Fruit fly (Drosophila melanogaster) whole organism, embryonic: ENCODE results near the gene Obp99c.
A peak's percentile ranks its signal among the peaks of the same experiment; 100 is the strongest.

Experiments
- C15 ChIP-seq: fragments of 200-800 bp; sonication (Bioruptor generic); IDR thresholded peaks from 3 replicates; pipeline ENCODE4 v1.3.6; 2022; ENCODE audit warnings: missing biosample characterization, missing genetic modification characterization
- CG10267 ChIP-seq: fragments of 200-800 bp; sonication (Bioruptor generic); optimal IDR thresholded peaks from 2 replicates; lab custom pipeline; 2018; ENCODE audit warnings: missing biosample characterization, mild to moderate bottlenecking, missing genetic modification characterization, moderate library complexity
- CG10321 ChIP-seq: fragments of 200-800 bp; sonication (Bioruptor generic); IDR thresholded peaks from 2 replicates; pipeline ENCODE4 v1.3.6; 2022; ENCODE audit warnings: missing biosample characterization, missing genetic modification characterization
- CG10366 ChIP-seq: fragments of 200-800 bp; sonication (Bioruptor generic); IDR thresholded peaks from 2 replicates; pipeline ENCODE4 v1.3.6; 2022; ENCODE audit warnings: missing biosample characterization, missing genetic modification characterization
- CG11093 ChIP-seq: fragments of 200-800 bp; sonication (Bioruptor generic); IDR thresholded peaks from 3 replicates; pipeline ENCODE4 v1.3.6; 2022; ENCODE audit warnings: missing biosample characterization, missing genetic modification characterization
- CG12299 ChIP-seq: fragments of 200-800 bp; sonication (Bioruptor generic); optimal IDR thresholded peaks from 2 replicates; lab custom pipeline; 2018; ENCODE audit warnings: missing biosample characterization, mild to moderate bottlenecking, missing genetic modification characterization
- CG1602 ChIP-seq: fragments of 200-800 bp; sonication (Bioruptor generic); optimal IDR thresholded peaks from 3 replicates; lab custom pipeline; 2016; ENCODE audit warnings: missing biosample characterization, missing genetic modification characterization
- CG17568 ChIP-seq: fragments of 200-800 bp; sonication (Bioruptor generic); optimal IDR thresholded peaks from 2 replicates; lab custom pipeline; 2018; ENCODE audit warnings: missing biosample characterization, mild to moderate bottlenecking, missing genetic modification characterization, moderate library complexity
- CG17802 ChIP-seq: fragments of 200-800 bp; sonication (Bioruptor generic); optimal IDR thresholded peaks from 2 replicates; lab custom pipeline; 2018; ENCODE audit warnings: missing biosample characterization, mild to moderate bottlenecking, missing genetic modification characterization, moderate library complexity
- CG30020 ChIP-seq: fragments of 200-800 bp; optimal IDR thresholded peaks from 2 replicates; lab custom pipeline; 2019; ENCODE audit warnings: missing biosample characterization, mild to moderate bottlenecking, missing genetic modification characterization, moderate library complexity
- CG3065 ChIP-seq: fragments of 200-800 bp; sonication (Bioruptor generic); optimal IDR thresholded peaks from 2 replicates; lab custom pipeline; 2016; ENCODE audit warnings: missing biosample characterization, missing genetic modification characterization
- CG31224 ChIP-seq: fragments of 200-800 bp; sonication (Bioruptor generic); IDR thresholded peaks from 2 replicates; pipeline ENCODE4 v1.3.6; 2022; ENCODE audit warnings: missing biosample characterization, missing genetic modification characterization
- CG3726 ChIP-seq: fragments of 200-800 bp; sonication (Bioruptor generic); IDR thresholded peaks from 3 replicates; pipeline ENCODE4, ENCODE4 v1.3.6; 2022; ENCODE audit warnings: missing biosample characterization, missing genetic modification characterization
- CG42726 ChIP-seq: fragments of 200-800 bp; sonication (Bioruptor generic); IDR thresholded peaks from 2 replicates; pipeline ENCODE4 v1.3.6; 2022; ENCODE audit warnings: missing biosample characterization, missing genetic modification characterization; ENCODE audit not compliant: partially characterized antibody
- CG4360 ChIP-seq: fragments of 200-800 bp; sonication (Bioruptor generic); IDR thresholded peaks from 2 replicates; pipeline ENCODE4 v1.3.6; 2022; ENCODE audit warnings: missing biosample characterization, missing genetic modification characterization
- CG4730 ChIP-seq: fragments of 200-800 bp; sonication (Bioruptor generic); IDR thresholded peaks from 2 replicates; pipeline ENCODE4 v1.3.6; 2022; ENCODE audit warnings: missing biosample characterization, missing genetic modification characterization
- CG6683 ChIP-seq: fragments of 200-800 bp; sonication (Bioruptor generic); optimal IDR thresholded peaks from 2 replicates; lab custom pipeline; 2017; ENCODE audit warnings: missing biosample characterization, mild to moderate bottlenecking, missing genetic modification characterization, missing genetic modification reagents
- CG6791 ChIP-seq: fragments of 200-800 bp; sonication (Bioruptor generic); IDR thresholded peaks from 3 replicates; pipeline ENCODE4 v1.3.6; 2022; ENCODE audit warnings: missing biosample characterization, missing genetic modification characterization; ENCODE audit not compliant: partially characterized antibody
- CG7786 ChIP-seq: fragments of 200-800 bp; sonication (Bioruptor generic); optimal IDR thresholded peaks from 2 replicates; lab custom pipeline; 2016; ENCODE audit warnings: missing biosample characterization, missing genetic modification characterization
- CG9876 ChIP-seq: fragments of 200-800 bp; sonication (Bioruptor generic); optimal IDR thresholded peaks from 2 replicates; lab custom pipeline; 2016; ENCODE audit warnings: missing biosample characterization, missing genetic modification characterization
- Camta ChIP-seq: fragments of 200-800 bp; sonication (Bioruptor generic); optimal IDR thresholded peaks from 2 replicates; lab custom pipeline; 2016; ENCODE audit warnings: missing biosample characterization, missing genetic modification characterization
- D19A ChIP-seq: fragments of 200-800 bp; optimal IDR thresholded peaks from 3 replicates; lab custom pipeline; 2019; ENCODE audit warnings: missing biosample characterization, mild to moderate bottlenecking, missing genetic modification characterization, moderate library complexity
- ERR ChIP-seq: fragments of 200-800 bp; sonication (Bioruptor generic); optimal IDR thresholded peaks from 2 replicates; lab custom pipeline; 2016; ENCODE audit warnings: missing biosample characterization, missing genetic modification characterization
- Elba2 ChIP-seq: fragments of 200-800 bp; sonication (Bioruptor generic); optimal IDR thresholded peaks from 3 replicates; lab custom pipeline; 2016; ENCODE audit warnings: missing biosample characterization, missing genetic modification characterization
- H2.0 ChIP-seq: fragments of 200-800 bp; sonication (Bioruptor generic); IDR thresholded peaks from 2 replicates; pipeline ENCODE4 v1.3.6; 2022; ENCODE audit warnings: missing biosample characterization, missing genetic modification characterization
- HLH3B ChIP-seq: fragments of 200-800 bp; sonication (Bioruptor generic); IDR thresholded peaks from 2 replicates; pipeline ENCODE4 v1.3.6; 2022; ENCODE audit warnings: missing biosample characterization, missing genetic modification characterization
- Hmr ChIP-seq: fragments of 200-800 bp; sonication (Bioruptor generic); optimal IDR thresholded peaks from 3 replicates; lab custom pipeline; 2017; ENCODE audit warnings: mild to moderate bottlenecking, missing biosample characterization, missing genetic modification reagents, missing genetic modification characterization
- NC2β ChIP-seq: fragments of 200-800 bp; sonication (Bioruptor generic); optimal IDR thresholded peaks from 2 replicates; lab custom pipeline; 2016; ENCODE audit warnings: missing biosample characterization, missing genetic modification characterization
- NK7.1 ChIP-seq: fragments of 200-800 bp; sonication (Bioruptor generic); optimal IDR thresholded peaks from 3 replicates; lab custom pipeline; 2016; ENCODE audit warnings: missing biosample characterization, missing genetic modification characterization
- Nf-YC ChIP-seq: fragments of 200-800 bp; optimal IDR thresholded peaks from 3 replicates; lab custom pipeline; 2019; ENCODE audit warnings: missing biosample characterization, mild to moderate bottlenecking, missing genetic modification characterization, moderate library complexity
- Scr ChIP-seq: fragments of 200-800 bp; sonication (Bioruptor generic); IDR thresholded peaks from 2 replicates; pipeline ENCODE4 v1.3.6; 2022; ENCODE audit warnings: missing biosample characterization, missing genetic modification characterization; ENCODE audit not compliant: partially characterized antibody
- Taf1 ChIP-seq: fragments of 200-800 bp; sonication (Bioruptor generic); IDR thresholded peaks from 2 replicates; pipeline ENCODE4 v1.3.6; 2022; ENCODE audit warnings: missing biosample characterization, missing genetic modification characterization
- amos ChIP-seq: fragments of 200-800 bp; sonication (Bioruptor generic); IDR thresholded peaks from 2 replicates; pipeline ENCODE4 v1.3.6; 2022; ENCODE audit warnings: missing biosample characterization, missing genetic modification characterization; ENCODE audit not compliant: partially characterized antibody
- bowl ChIP-seq: fragments of 200-800 bp; sonication (Bioruptor generic); IDR thresholded peaks from 2 replicates; pipeline ENCODE4 v1.3.6; 2022; ENCODE audit warnings: missing biosample characterization, missing genetic modification characterization
- cad ChIP-seq: fragments of >200 bp; optimal IDR thresholded peaks from 2 replicates; lab custom pipeline; 2017; ENCODE audit warnings: missing biosample characterization, missing genetic modification characterization
- chinmo ChIP-seq: fragments of 200-800 bp; sonication (Bioruptor generic); IDR thresholded peaks from 4 replicates; pipeline ENCODE4 v1.3.6; 2022; ENCODE audit warnings: missing biosample characterization, missing genetic modification characterization; ENCODE audit not compliant: partially characterized antibody
- eyg ChIP-seq: fragments of 200-800 bp; sonication (Bioruptor generic); optimal IDR thresholded peaks from 3 replicates; lab custom pipeline; 2016; ENCODE audit warnings: missing biosample characterization, missing genetic modification characterization
- fd96Cb ChIP-seq: fragments of 200-800 bp; sonication (Bioruptor generic); optimal IDR thresholded peaks from 2 replicates; lab custom pipeline; 2018; ENCODE audit warnings: missing biosample characterization, mild to moderate bottlenecking, missing genetic modification characterization, moderate library complexity
- hkb ChIP-seq, 2 experiments: fragments of 200-800 bp in 1 of 2; fragments of >200 bp in 1 of 2; sonication (Bioruptor generic) in 1 of 2; IDR thresholded peaks in 1 of 2; optimal IDR thresholded peaks in 1 of 2; 2 replicates each; pipeline versions ENCODE4 v1.3.6 to Lab custom; 2017 to 2022; ENCODE audit warnings: missing biosample characterization in 1 of 2, missing genetic modification characterization in 1 of 2
- ind ChIP-seq: fragments of 200-800 bp; sonication (Bioruptor generic); optimal IDR thresholded peaks from 3 replicates; lab custom pipeline; 2016; ENCODE audit warnings: missing biosample characterization, missing genetic modification characterization
- jumu ChIP-seq: fragments of 200-800 bp; sonication (Bioruptor generic); optimal IDR thresholded peaks from 3 replicates; lab custom pipeline; 2016; ENCODE audit warnings: missing biosample characterization, missing genetic modification characterization
- mam ChIP-seq: fragments of 200-800 bp; sonication (Bioruptor generic); optimal IDR thresholded peaks from 3 replicates; lab custom pipeline; 2016; ENCODE audit warnings: missing biosample characterization, missing genetic modification characterization
- nau ChIP-seq: fragments of 200-800 bp; sonication (Bioruptor generic); optimal IDR thresholded peaks from 3 replicates; lab custom pipeline; 2017; ENCODE audit warnings: missing biosample characterization, mild to moderate bottlenecking, missing genetic modification characterization, missing genetic modification reagents
- odd ChIP-seq: fragments of 200-800 bp; sonication (Bioruptor generic); optimal IDR thresholded peaks from 2 replicates; lab custom pipeline; 2017; ENCODE audit warnings: missing biosample characterization, mild to moderate bottlenecking, missing genetic modification characterization
- otp ChIP-seq: fragments of 200-800 bp; sonication (Bioruptor generic); IDR thresholded peaks from 3 replicates; pipeline ENCODE4, ENCODE4 v1.3.6; 2022; ENCODE audit warnings: missing biosample characterization, missing genetic modification characterization
- sens ChIP-seq: fragments of 200-800 bp; sonication (Bioruptor generic); peaks from one replicate; lab custom pipeline; 2016; ENCODE audit warnings: missing biosample characterization, missing genetic modification characterization
- slbo ChIP-seq: fragments of 200-800 bp; sonication (Bioruptor generic); IDR thresholded peaks from 2 replicates; pipeline ENCODE4 v1.3.6; 2022; ENCODE audit warnings: missing biosample characterization, missing genetic modification characterization
- tin ChIP-seq: fragments of 200-800 bp; sonication (Bioruptor generic); optimal IDR thresholded peaks from 3 replicates; lab custom pipeline; 2016; ENCODE audit warnings: missing biosample characterization, missing genetic modification characterization
- tna ChIP-seq: fragments of 200-800 bp; sonication (Bioruptor generic); IDR thresholded peaks from 2 replicates; pipeline ENCODE4 v1.3.6; 2022; ENCODE audit warnings: missing biosample characterization, missing genetic modification characterization; ENCODE audit not compliant: partially characterized antibody
- vvl ChIP-seq: fragments of 200-800 bp; sonication (Bioruptor generic); IDR thresholded peaks from 2 replicates; pipeline ENCODE4 v1.3.6; 2022; ENCODE audit warnings: missing biosample characterization, missing genetic modification characterization
- wek ChIP-seq: fragments of 200-800 bp; sonication (Bioruptor generic); optimal IDR thresholded peaks from 3 replicates; lab custom pipeline; 2018; ENCODE audit warnings: missing biosample characterization, mild to moderate bottlenecking, missing genetic modification characterization, moderate library complexity
- yki ChIP-seq: fragments of >200 bp; optimal IDR thresholded peaks from 3 replicates; lab custom pipeline; 2018
- zfh2 ChIP-seq: fragments of 200-800 bp; sonication (Bioruptor generic); optimal IDR thresholded peaks from 2 replicates; lab custom pipeline; 2016; ENCODE audit warnings: missing biosample characterization, missing genetic modification characterization

Obp99c gene

dm6 chr3R:29737891-29738290 is 48.8 kb upstream of the Obp99c start, which contains the start of gene Gnpnat (continued):
- no peak for TF ChIP-seq Taf1 (GFP tag; lab: Robert Waterston, UW)
- TF ChIP-seq tna (GFP tag; lab: Robert Waterston, UW), result no peak
- no peak for TF ChIP-seq CG10366 (GFP tag; lab: Robert Waterston, UW)
- no peak for TF ChIP-seq vvl (GFP tag; lab: Robert Waterston, UW)
- peak; percentile 38 for TF ChIP-seq fd96Cb
- TF ChIP-seq CG10267 (tag; lab: Kevin White, UChicago), result peak; percentile 46
- peak; percentile 57 for TF ChIP-seq ind (GFP tag; lab: Kevin White, UChicago)
- peak; percentile 74 for TF ChIP-seq Hmr (GFP tag; lab: Kevin White, UChicago)
- TF ChIP-seq NC2β (GFP tag; lab: Kevin White, UChicago), result no peak
- TF ChIP-seq CG12299, result no peak
- no peak for TF ChIP-seq CG9876 (GFP tag; lab: Kevin White, UChicago)
- TF ChIP-seq H2.0 (GFP tag; lab: Robert Waterston, UW), result no peak
- TF ChIP-seq CG42726 (GFP tag; lab: Robert Waterston, UW), result no peak
- no peak for TF ChIP-seq CG17802 (tag; lab: Kevin White, UChicago)
- peak; percentile 39 for TF ChIP-seq odd (GFP tag; lab: Kevin White, UChicago)
- TF ChIP-seq NK7.1, result no peak
- no peak for TF ChIP-seq bowl (GFP tag; lab: Robert Waterston, UW)
- TF ChIP-seq eyg (GFP tag; lab: Kevin White, UChicago), result no peak
- TF ChIP-seq tin (GFP tag; lab: Kevin White, UChicago), result peak; percentile 19
- TF ChIP-seq D19A (tag; lab: Kevin White, UChicago), result no peak
- no peak for TF ChIP-seq Scr (GFP tag; lab: Robert Waterston, UW)
- no peak for TF ChIP-seq slbo (GFP tag; lab: Robert Waterston, UW)
- no peak for TF ChIP-seq Elba2 (GFP tag; lab: Kevin White, UChicago)
- no peak for TF ChIP-seq CG3726 (GFP tag; lab: Robert Waterston, UW)
- no peak for TF ChIP-seq zfh2 (GFP tag; lab: Kevin White, UChicago)
- no peak for TF ChIP-seq otp
- TF ChIP-seq Camta (GFP tag; lab: Kevin White, UChicago), result no peak
- peak; percentile 15 for TF ChIP-seq CG6683 (GFP tag; lab: Kevin White, UChicago)
- TF ChIP-seq hkb (optimal IDR thresholded peaks at IDR 0.05; lab: Kevin White, UChicago), result no peak
- TF ChIP-seq hkb (GFP tag; IDR thresholded peaks at IDR 0.05; lab: Robert Waterston, UW), result no peak
- no peak for TF ChIP-seq CG10321 (GFP tag; lab: Robert Waterston, UW)
- no peak for TF ChIP-seq HLH3B (GFP tag; lab: Robert Waterston, UW)
- TF ChIP-seq CG3065, result no peak
- TF ChIP-seq nau (GFP tag; lab: Kevin White, UChicago), result no peak
- no peak for TF ChIP-seq CG4360 (GFP tag; lab: Robert Waterston, UW)
- TF ChIP-seq Nf-YC (tag; lab: Kevin White, UChicago), result no peak
- TF ChIP-seq CG17568 (GFP tag; lab: Kevin White, UChicago), result no peak
- no peak for TF ChIP-seq CG7786
- TF ChIP-seq jumu (GFP tag; lab: Kevin White, UChicago), result peak; percentile 12
- peak; percentile 20 for TF ChIP-seq wek (GFP tag; lab: Kevin White, UChicago)
- TF ChIP-seq CG4730 (GFP tag; lab: Robert Waterston, UW), result no peak
- no peak for TF ChIP-seq mam (GFP tag; lab: Kevin White, UChicago)
- TF ChIP-seq CG6791, result no peak
- TF ChIP-seq CG31224 (GFP tag; lab: Robert Waterston, UW), result no peak
- peak; percentile 80 for TF ChIP-seq sens (GFP tag; lab: Kevin White, UChicago)
- TF ChIP-seq C15 (GFP tag; lab: Robert Waterston, UW), result no peak
- TF ChIP-seq CG1602 (GFP tag; lab: Kevin White, UChicago), result peak; percentile 32
- no peak for TF ChIP-seq chinmo (GFP tag; lab: Robert Waterston, UW)
- TF ChIP-seq amos (GFP tag; lab: Robert Waterston, UW), result no peak
- TF ChIP-seq ERR (GFP tag; lab: Kevin White, UChicago), result no peak
- TF ChIP-seq CG11093 (GFP tag; lab: Robert Waterston, UW), result no peak
- no peak for TF ChIP-seq cad
- no peak for TF ChIP-seq CG30020 (tag; lab: Kevin White, UChicago)
- no peak for TF ChIP-seq yki (lab: Kevin White, UChicago)
